Worm (Caenorhabditis elegans) whole organism, L1 larva: ENCODE measurements around the gene sorb-1.

Experiments
- C16A3.4 ChIP-seq: fragments of 150-350 bp; optimal IDR thresholded peaks from 2 replicates; lab custom pipeline; 2014; ENCODE audit warnings: missing biosample characterization, missing genetic modification characterization
- C34B4.2 ChIP-seq: sonication (generic microtip); optimal IDR thresholded peaks from 2 replicates; lab custom pipeline; 2017; ENCODE audit warnings: mild to moderate bottlenecking, missing genetic modification characterization, missing compliant biosample characterization
- alr-1 ChIP-seq: fragments of 200-800 bp; sonication (Bioruptor generic); optimal IDR thresholded peaks from 2 replicates; lab custom pipeline; 2018; ENCODE audit warnings: borderline replicate concordance, mild to moderate bottlenecking, missing genetic modification characterization, missing compliant biosample characterization
- ceh-82 ChIP-seq, 3 experiments: fragments of 150-350 bp in 1 of 3; sonication (generic microtip) in 2 of 3; optimal IDR thresholded peaks; 2 replicates each; lab custom pipeline; 2014 to 2017; ENCODE audit warnings: missing biosample characterization in 3 of 3, missing genetic modification characterization in 3 of 3
- ceh-90 ChIP-seq: sonication (generic microtip); optimal IDR thresholded peaks from 2 replicates; lab custom pipeline; 2016; ENCODE audit warnings: missing genetic modification characterization, missing compliant biosample characterization
- dpl-1 ChIP-seq, 3 experiments: fragments of 150-350 bp in 2 of 3; sonication (generic microtip) in 1 of 3; optimal IDR thresholded peaks; 2 replicates each; lab custom pipeline; 2014 to 2017; ENCODE audit warnings: missing biosample characterization in 3 of 3, missing genetic modification characterization in 3 of 3, missing genetic modification reagents in 3 of 3
- efl-1 ChIP-seq, 4 experiments: fragments of 150-350 bp; optimal IDR thresholded peaks in 3 of 4; peaks in 1 of 4; 1 replicate in 1 of 4; 2 replicates in 3 of 4; lab custom pipeline; 2014; ENCODE audit warnings: missing biosample characterization in 2 of 4, missing genetic modification characterization in 2 of 4, missing genetic modification reagents in 2 of 4
- efl-3 ChIP-seq: fragments of 200-800 bp; sonication (Bioruptor generic); optimal IDR thresholded peaks from 2 replicates; lab custom pipeline; 2018; ENCODE audit warnings: mild to moderate bottlenecking, missing genetic modification characterization, missing compliant biosample characterization
- egl-13 ChIP-seq: sonication (generic microtip); optimal IDR thresholded peaks from 2 replicates; lab custom pipeline; 2016; ENCODE audit warnings: missing genotype, missing genetic modification reagents, missing genetic modification characterization, missing compliant biosample characterization
- fkh-4 ChIP-seq: sonication (generic microtip); optimal IDR thresholded peaks from 2 replicates; lab custom pipeline; 2016; ENCODE audit warnings: missing compliant biosample characterization, missing genetic modification characterization, borderline replicate concordance
- fkh-8 ChIP-seq: sonication (generic microtip); optimal IDR thresholded peaks from 2 replicates; lab custom pipeline; 2016; ENCODE audit warnings: mild to moderate bottlenecking, missing genetic modification characterization, missing compliant biosample characterization
- hlh-17 ChIP-seq: fragments of 200-800 bp; sonication (Bioruptor generic); optimal IDR thresholded peaks from 2 replicates; lab custom pipeline; 2018; ENCODE audit warnings: missing genetic modification characterization, mild to moderate bottlenecking, missing compliant biosample characterization, moderate library complexity, borderline replicate concordance
- hlh-4 ChIP-seq: sonication (generic microtip); optimal IDR thresholded peaks from 2 replicates; lab custom pipeline; 2016; ENCODE audit warnings: mild to moderate bottlenecking, missing genetic modification characterization, missing compliant biosample characterization
- jun-1 ChIP-seq: fragments of 150-350 bp; optimal IDR thresholded peaks from 2 replicates; lab custom pipeline; 2014; ENCODE audit warnings: missing biosample characterization, missing genetic modification reagents, missing genetic modification characterization
- lin-13 ChIP-seq: fragments of 150-350 bp; optimal IDR thresholded peaks from 2 replicates; lab custom pipeline; 2014; ENCODE audit warnings: missing biosample characterization, missing genetic modification reagents, missing genetic modification characterization
- lin-14 ChIP-seq: fragments of 200-800 bp; sonication (Bioruptor generic); optimal IDR thresholded peaks from 2 replicates; lab custom pipeline; 2018; ENCODE audit warnings: mild to moderate bottlenecking, missing genetic modification characterization, moderate library complexity, missing compliant biosample characterization
- lin-35 ChIP-seq, 2 experiments: fragments of 150-350 bp; optimal IDR thresholded peaks; 2 replicates each; lab custom pipeline; 2014; ENCODE audit warnings: missing biosample characterization in 2 of 2, missing genetic modification characterization in 2 of 2, missing genetic modification reagents in 2 of 2
- lin-39 ChIP-seq: fragments of 150-350 bp; optimal IDR thresholded peaks from 2 replicates; lab custom pipeline; 2014; ENCODE audit warnings: missing biosample characterization, missing genetic modification reagents, missing genetic modification characterization
- lir-3 ChIP-seq: sonication (generic microtip); optimal IDR thresholded peaks from 2 replicates; lab custom pipeline; 2016; ENCODE audit warnings: mild to moderate bottlenecking, missing genetic modification characterization, moderate library complexity, missing compliant biosample characterization; ENCODE audit not compliant: poor library complexity
- lsy-2 ChIP-seq, 2 experiments: fragments of 150-350 bp; optimal IDR thresholded peaks; 2 replicates each; lab custom pipeline; 2014; ENCODE audit warnings: missing biosample characterization in 2 of 2, missing genetic modification characterization in 2 of 2
- mab-9 ChIP-seq: fragments of 200-800 bp; sonication (Bioruptor generic); IDR thresholded peaks from 2 replicates; pipeline ENCODE4 v1.3.6; 2022; ENCODE audit warnings: missing genetic modification reagents, missing genetic modification characterization, missing compliant biosample characterization
- mdl-1 ChIP-seq, 2 experiments: fragments of 150-350 bp; optimal IDR thresholded peaks; 2 replicates each; lab custom pipeline; 2014 to 2017; ENCODE audit warnings: missing biosample characterization in 2 of 2, missing genetic modification characterization in 2 of 2, inconsistent platforms in 1 of 2
- mef-2 ChIP-seq: fragments of 150-350 bp; optimal IDR thresholded peaks from 2 replicates; lab custom pipeline; 2014; ENCODE audit warnings: missing biosample characterization, missing genetic modification characterization
- mep-1 ChIP-seq: fragments of 150-350 bp; optimal IDR thresholded peaks from 2 replicates; lab custom pipeline; 2014; ENCODE audit warnings: missing biosample characterization, missing genetic modification characterization
- nhr-11 ChIP-seq: fragments of 150-350 bp; optimal IDR thresholded peaks from 2 replicates; lab custom pipeline; 2014; ENCODE audit warnings: missing biosample characterization, missing genetic modification characterization
- nhr-20 ChIP-seq: sonication (generic microtip); optimal IDR thresholded peaks from 2 replicates; lab custom pipeline; 2016; ENCODE audit warnings: mild to moderate bottlenecking, missing genetic modification characterization, missing compliant biosample characterization
- nhr-28 ChIP-seq: fragments of 150-350 bp; optimal IDR thresholded peaks from 2 replicates; lab custom pipeline; 2014; ENCODE audit warnings: missing biosample characterization, missing genetic modification characterization
- nhr-47 ChIP-seq: sonication (generic microtip); optimal IDR thresholded peaks from 2 replicates; lab custom pipeline; 2016; ENCODE audit warnings: mild to moderate bottlenecking, missing genetic modification characterization, moderate library complexity, missing compliant biosample characterization
- nhr-71 ChIP-seq: sonication (generic microtip); optimal IDR thresholded peaks from 2 replicates; lab custom pipeline; 2016; ENCODE audit warnings: mild to moderate bottlenecking, missing genetic modification characterization, moderate library complexity, missing compliant biosample characterization
- nhr-85 ChIP-seq: sonication (generic microtip); peaks from one replicate; lab custom pipeline; 2016; ENCODE audit warnings: missing genetic modification characterization, inconsistent platforms, missing compliant biosample characterization
- pqm-1 ChIP-seq: sonication (generic microtip); optimal IDR thresholded peaks from 3 replicates; lab custom pipeline; 2017; ENCODE audit warnings: missing biosample characterization, missing genetic modification characterization
- rnt-1 ChIP-seq: sonication (generic microtip); optimal IDR thresholded peaks from 2 replicates; lab custom pipeline; 2016; ENCODE audit warnings: mild to moderate bottlenecking, missing genetic modification characterization, moderate library complexity, missing compliant biosample characterization
- snpc-4 ChIP-seq: fragments of 150-350 bp; optimal IDR thresholded peaks from 2 replicates; lab custom pipeline; 2014; ENCODE audit warnings: missing biosample characterization, missing genetic modification characterization
- snu-23 ChIP-seq: sonication (generic microtip); optimal IDR thresholded peaks from 2 replicates; lab custom pipeline; 2016; ENCODE audit warnings: missing genetic modification characterization, missing compliant biosample characterization
- sptf-1 ChIP-seq: fragments of 150-350 bp; optimal IDR thresholded peaks from 2 replicates; lab custom pipeline; 2014; ENCODE audit warnings: missing biosample characterization, missing genetic modification characterization
- sup-37 ChIP-seq: fragments of 200-800 bp; sonication (Bioruptor generic); optimal IDR thresholded peaks from 2 replicates; lab custom pipeline; 2018; ENCODE audit warnings: mild to moderate bottlenecking, missing genetic modification characterization, missing compliant biosample characterization
- swsn-7 ChIP-seq: sonication (generic microtip); optimal IDR thresholded peaks from 2 replicates; lab custom pipeline; 2016; ENCODE audit warnings: missing genetic modification characterization, missing compliant biosample characterization
- tbx-2 ChIP-seq: sonication (generic microtip); optimal IDR thresholded peaks from 2 replicates; lab custom pipeline; 2016; ENCODE audit warnings: missing genetic modification characterization, missing compliant biosample characterization
- unc-130 ChIP-seq: fragments of 150-350 bp; optimal IDR thresholded peaks from 2 replicates; lab custom pipeline; 2017; ENCODE audit warnings: missing biosample characterization, missing genetic modification characterization, inconsistent platforms
- unc-30 ChIP-seq: sonication (generic microtip); optimal IDR thresholded peaks from 2 replicates; lab custom pipeline; 2017; ENCODE audit warnings: missing biosample characterization, missing genetic modification characterization
- unc-98 ChIP-seq: fragments of 200-800 bp; sonication (Bioruptor generic); IDR thresholded peaks from 2 replicates; pipeline ENCODE4 v1.3.6; 2022; ENCODE audit warnings: missing genetic modification characterization, missing compliant biosample characterization
- xbp-1 ChIP-seq: sonication (generic microtip); optimal IDR thresholded peaks from 2 replicates; lab custom pipeline; 2016; ENCODE audit warnings: missing genetic modification characterization, missing compliant biosample characterization
- ztf-11 ChIP-seq, 2 experiments: sonication (generic microtip); optimal IDR thresholded peaks; 2 replicates each; lab custom pipeline; 2016 to 2017; ENCODE audit warnings: missing genetic modification characterization in 2 of 2, missing biosample characterization in 1 of 2, missing compliant biosample characterization in 1 of 2

sorb-1 gene

DNA sequence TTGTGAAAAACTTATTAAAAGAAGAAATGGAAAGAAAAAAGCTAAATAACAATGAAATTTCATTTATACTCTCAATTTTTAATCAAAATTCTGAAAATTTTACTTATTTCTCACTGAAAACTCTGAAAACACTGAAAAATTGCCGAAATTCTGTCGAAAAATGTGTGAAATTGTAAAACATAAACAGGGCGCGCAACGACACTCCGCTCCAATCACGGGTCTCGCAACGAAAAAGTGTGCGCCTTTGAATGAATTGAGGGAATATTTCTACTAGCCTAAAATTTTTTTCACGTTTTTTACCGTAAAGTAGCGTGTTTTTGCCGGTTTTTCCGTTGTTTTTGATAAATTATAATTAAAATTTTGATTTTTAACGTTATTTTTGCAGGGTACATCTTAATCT lies 27.3 kb downstream of the sorb-1 start, which contains the start of gene rpl-18 (continued):
- TF ChIP-seq alr-1 (tag; lab: Kevin White, UChicago), result no peak
- TF ChIP-seq, all 84 proteins: peak for 44

DNA sequence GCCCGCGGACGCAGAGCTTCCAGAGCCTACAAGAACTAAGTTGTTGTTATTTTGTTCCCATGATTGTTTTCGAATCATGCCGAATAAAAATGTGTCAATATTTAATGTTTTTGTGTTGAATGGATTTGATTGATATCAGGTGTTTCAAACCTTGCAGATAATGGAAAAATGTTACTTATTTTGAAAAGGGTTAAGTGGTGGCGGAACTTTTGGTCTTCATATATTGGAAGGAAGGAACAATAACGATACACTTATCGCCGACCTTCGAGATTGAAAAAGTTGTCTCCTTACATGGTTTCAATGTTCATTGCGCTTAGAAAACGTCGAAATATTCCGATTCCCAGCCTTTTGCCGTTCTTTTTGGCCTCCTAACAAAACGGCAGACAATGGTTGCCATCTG lies 28.6 kb downstream of the sorb-1 start, which contains the start of gene gly-10:
Gene gly-10 (plus strand): TSS at position 387 of the 400 bp plus-strand sequence.
- peak; percentile 64 for TF ChIP-seq nhr-85 (tag; lab: Kevin White, UChicago)
- no peak for TF ChIP-seq lir-3 (tag; lab: Kevin White, UChicago)
- TF ChIP-seq mef-2 (tag; lab: Kevin White, UChicago), result no peak
- peak in 1 of 2 experiments; percentile 36 for TF ChIP-seq lsy-2 (tag; optimal IDR thresholded peaks at IDR 0.05; lab: Kevin White, UChicago)

DNA sequence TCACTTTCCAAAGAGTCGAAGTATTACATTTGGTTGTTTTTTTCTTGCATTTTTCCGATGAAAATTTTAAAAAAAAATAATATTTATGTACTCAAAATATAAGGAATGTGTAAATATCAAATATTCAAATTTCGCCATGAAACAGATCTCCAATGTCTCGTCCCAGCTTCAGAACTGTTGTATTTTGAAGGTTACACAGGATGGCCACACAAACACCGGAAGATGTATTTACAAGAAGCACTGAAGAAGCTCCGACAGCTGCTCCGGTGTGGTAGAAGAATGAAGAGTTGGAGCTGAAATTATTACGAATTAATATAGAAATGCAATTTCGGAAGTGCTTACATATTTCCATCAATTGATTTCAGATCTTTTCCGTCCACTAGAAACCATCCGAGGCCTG lies 32.2 kb downstream of the sorb-1 start:
- TF ChIP-seq ztf-11 (tag; optimal IDR thresholded peaks at IDR 0.05; lab: Kevin White, UChicago) (no peak), unc-30 (tag; lab: Kevin White, UChicago) (no peak)
- TF ChIP-seq, all 84 proteins: peak for 0

DNA sequence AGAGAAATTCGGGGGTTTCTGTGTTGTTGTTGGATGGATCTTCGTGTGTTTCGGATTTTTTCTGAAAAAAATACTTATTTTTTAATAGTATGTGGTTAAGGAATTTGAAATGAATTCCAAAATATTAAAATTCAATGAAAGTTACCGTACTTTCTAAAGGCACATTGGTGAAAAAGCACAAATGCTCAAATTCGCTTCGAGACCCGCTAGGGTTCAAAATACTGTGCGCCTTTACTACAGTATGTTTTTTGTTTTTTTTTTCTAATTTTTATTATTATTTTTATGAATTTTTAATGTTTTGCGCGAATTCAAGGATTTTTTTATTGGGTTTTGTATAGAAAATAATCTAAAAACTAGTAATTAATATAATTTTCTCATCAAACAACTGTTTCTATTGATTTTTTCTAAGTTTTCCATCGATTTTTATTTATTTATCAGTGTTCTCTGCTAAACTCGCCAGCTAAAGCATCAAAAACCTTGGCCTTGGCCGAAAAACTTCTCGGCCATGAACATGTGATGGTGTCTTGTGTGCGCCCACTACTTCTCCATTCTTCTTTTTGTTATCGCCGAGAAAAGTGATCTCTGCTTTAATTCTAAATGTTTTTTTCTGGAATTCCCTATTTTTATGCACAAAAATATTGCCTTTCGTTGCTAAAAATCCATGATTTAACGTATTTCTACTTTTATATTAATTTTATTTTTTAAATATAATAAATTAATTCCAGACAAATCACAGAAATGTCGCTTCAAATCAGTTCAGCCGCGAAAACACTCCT lies 33.3 kb downstream of the sorb-1 start, which contains the start of gene iscu-1:
Gene iscu-1 (plus strand): TSS at position 726 of the 776 bp plus-strand sequence.
- TF ChIP-seq nhr-47 (tag; lab: Kevin White, UChicago) (peak; percentile 49), snpc-4 (no peak), lsy-2 (tag; optimal IDR thresholded peaks at IDR 0.05; lab: Kevin White, UChicago) (peak; percentile 60 to 73), mef-2 (tag; lab: Kevin White, UChicago) (no peak), efl-3 (GFP tag; lab: Kevin White, UChicago) (no peak), C16A3.4 (tag; lab: Kevin White, UChicago) (no peak), rnt-1 (tag; lab: Kevin White, UChicago) (peak; percentile 76), jun-1 (no peak), fkh-4 (tag; lab: Kevin White, UChicago) (peak; percentile 44), pqm-1 (no peak), hlh-17 (GFP tag; lab: Kevin White, UChicago) (no peak), lin-39 (tag; lab: Kevin White, UChicago) (no peak), ceh-82 (tag; optimal IDR thresholded peaks at IDR 0.05; lab: Kevin White, UChicago) (peak in 1 of 3 experiments; percentile 38), lin-14 (GFP tag; lab: Kevin White, UChicago) (peak; percentile 64), nhr-20 (tag; lab: Kevin White, UChicago) (peak; percentile 44), dpl-1 (GFP tag; optimal IDR thresholded peaks at IDR 0.05; lab: Kevin White, UChicago) (peak; percentile 21 to 59 (median 49)), nhr-28 (tag; lab: Kevin White, UChicago) (no peak), sptf-1 (no peak), hlh-4 (tag; lab: Kevin White, UChicago) (no peak), sup-37 (GFP tag; lab: Kevin White, UChicago) (no peak), nhr-11 (tag; lab: Kevin White, UChicago) (no peak), fkh-8 (tag; lab: Kevin White, UChicago) (peak; percentile 34), nhr-71 (tag; lab: Kevin White, UChicago) (peak; percentile 57), ceh-90 (tag; lab: Kevin White, UChicago) (peak; percentile 72), mdl-1 (tag; optimal IDR thresholded peaks at IDR 0.05; lab: Kevin White, UChicago) (peak in 1 of 2 experiments; percentile 1), egl-13 (tag; lab: Kevin White, UChicago) (peak; percentile 16), mep-1 (peak; percentile 48), mab-9 (no peak), C34B4.2 (tag; lab: Kevin White, UChicago) (no peak), efl-1 (optimal IDR thresholded peaks at IDR 0.05; lab: Kevin White, UChicago) (peak; percentile 34 to 40), efl-1 (GFP tag; optimal IDR thresholded peaks at IDR 0.05 in 1 of 2; lab: Kevin White, UChicago) (peak; percentile 50 to 88), lin-13 (peak; percentile 39), tbx-2 (tag; lab: Kevin White, UChicago) (peak; percentile 41), unc-130 (tag; lab: Kevin White, UChicago) (peak; percentile 1), lir-3 (tag; lab: Kevin White, UChicago) (peak; percentile 77), unc-98 (GFP tag; lab: Robert Waterston, UW) (no peak), swsn-7 (tag; lab: Kevin White, UChicago) (no peak), xbp-1 (tag; lab: Kevin White, UChicago) (peak; percentile 16), lin-35 (GFP tag; optimal IDR thresholded peaks at IDR 0.05; lab: Kevin White, UChicago) (peak; percentile 40 to 59), snu-23 (GFP tag; lab: Kevin White, UChicago) (peak; percentile 59)
